Fruit fly (Drosophila melanogaster) Kc167 (cell line): ENCODE measurements around the gene CG32313.

Source experiments
- Sin3A ChIP-seq: fragments of >200 bp; optimal IDR thresholded peaks from 2 replicates; lab custom pipeline; 2018; ENCODE audit warnings: missing external identifiers
- h ChIP-seq: fragments of >200 bp; optimal IDR thresholded peaks from 3 replicates; lab custom pipeline; 2018; ENCODE audit warnings: missing external identifiers
- insv ChIP-seq: fragments of >200 bp; optimal IDR thresholded peaks from 3 replicates; lab custom pipeline; 2018; ENCODE audit warnings: missing external identifiers
- psq ChIP-seq: fragments of >200 bp; optimal IDR thresholded peaks from 2 replicates; lab custom pipeline; 2017; ENCODE audit warnings: missing external identifiers

DNA sequence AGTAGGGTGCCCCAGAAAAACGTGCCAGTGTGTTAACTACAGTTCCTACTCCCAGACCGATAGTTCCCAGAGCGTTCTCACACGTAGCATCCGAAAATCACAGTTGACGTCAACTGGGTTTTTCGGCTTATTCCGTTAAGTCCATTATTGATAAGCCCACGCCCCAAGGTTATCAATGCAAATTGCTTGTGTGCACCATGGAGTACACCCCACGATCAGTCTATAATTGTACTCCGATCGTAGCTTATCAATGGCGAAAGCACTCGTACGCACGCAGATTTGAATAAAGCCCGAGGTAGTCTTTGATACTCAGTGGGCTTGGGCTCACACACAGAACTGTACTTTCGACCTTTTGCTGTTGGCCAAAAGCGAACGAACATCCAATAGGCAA is 1.6 kb upstream of the CG32313 start:
- TF ChIP-seq h (lab: Kevin White, UChicago) (no peak), Sin3A (lab: Kevin White, UChicago) (no peak), insv (lab: Kevin White, UChicago) (no peak), psq (no peak)
